Worm (Caenorhabditis elegans) whole organism, L4 larva: Measurements from ENCODE around the gene F46G11.6.

Source experiments
- F49E8.2 ChIP-seq: sonication (generic microtip); optimal IDR thresholded peaks from 2 replicates; lab custom pipeline; 2016; ENCODE audit warnings: missing compliant biosample characterization, mild to moderate bottlenecking, missing genetic modification characterization, borderline replicate concordance
- Y48G9A.11 ChIP-seq: fragments of 200-800 bp; sonication (Bioruptor generic); IDR thresholded peaks from 2 replicates; pipeline ENCODE4 v1.3.6; 2022; ENCODE audit warnings: missing genetic modification reagents, missing genetic modification characterization, missing compliant biosample characterization
- dmd-6 ChIP-seq: fragments of 200-800 bp; sonication (Bioruptor generic); IDR thresholded peaks from 2 replicates; pipeline ENCODE4 v1.3.6; 2022; ENCODE audit warnings: missing genetic modification reagents, missing genetic modification characterization, missing compliant biosample characterization
- lin-38 ChIP-seq: fragments of 200-800 bp; sonication (Bioruptor generic); IDR thresholded peaks from 2 replicates; pipeline ENCODE4 v1.3.6; 2022; ENCODE audit warnings: missing genetic modification reagents, missing genetic modification characterization, missing compliant biosample characterization
- nhr-76 ChIP-seq: fragments of 150-350 bp; optimal IDR thresholded peaks from 2 replicates; lab custom pipeline; 2014; ENCODE audit warnings: missing biosample characterization, missing genetic modification characterization
- snpc-4 ChIP-seq: fragments of 150-350 bp; optimal IDR thresholded peaks from 2 replicates; lab custom pipeline; 2014; ENCODE audit warnings: missing biosample characterization, missing genetic modification characterization
- spr-1 ChIP-seq: sonication (generic microtip); optimal IDR thresholded peaks from 2 replicates; lab custom pipeline; 2016; ENCODE audit warnings: mild to moderate bottlenecking, missing genetic modification characterization, missing compliant biosample characterization

DNA sequence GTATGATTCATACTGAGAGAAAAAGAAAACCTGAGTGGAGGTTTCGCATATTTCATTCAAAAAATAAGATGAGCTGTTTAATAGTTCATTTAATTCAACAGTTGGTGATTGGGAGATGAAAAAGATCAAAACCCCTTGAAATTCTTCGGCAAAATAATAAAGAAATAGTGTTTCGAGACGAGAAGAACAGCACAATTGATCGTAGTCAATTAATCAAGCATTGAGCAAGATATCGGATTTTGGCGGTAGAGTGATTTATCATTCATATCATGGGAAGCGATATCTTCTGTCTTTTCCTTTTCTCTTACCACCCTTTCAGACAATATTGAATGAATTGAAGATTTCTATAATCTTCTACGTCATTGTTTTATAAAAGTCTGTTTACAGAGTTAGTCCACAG lies 39.6 kb upstream of the F46G11.6 start:
- TF ChIP-seq snpc-4 (tag; lab: Kevin White, UChicago), result no peak
- no peak for TF ChIP-seq nhr-76 (tag; lab: Kevin White, UChicago)
- no peak for TF ChIP-seq spr-1 (tag; lab: Kevin White, UChicago)
- no peak for TF ChIP-seq Y48G9A.11 (GFP tag; lab: Robert Waterston, UW)
- TF ChIP-seq F49E8.2 (tag; lab: Kevin White, UChicago), result no peak
- TF ChIP-seq dmd-6 (GFP tag; lab: Robert Waterston, UW), result no peak
- no peak for TF ChIP-seq lin-38 (GFP tag; lab: Robert Waterston, UW)
